Worm (Caenorhabditis elegans) whole organism, L4/young adult: ENCODE measurements around the gene idpc-6.

ENCODE experiments used
- W03F9.2 ChIP-seq: fragments of 150-350 bp; optimal IDR thresholded peaks from 2 replicates; lab custom pipeline; 2014; ENCODE audit warnings: missing biosample characterization, missing genetic modification characterization
- him-1 ChIP-seq: sonication (generic microtip); optimal IDR thresholded peaks from 2 replicates; lab custom pipeline; 2016; ENCODE audit warnings: missing genotype, missing genetic modification reagents, missing genetic modification characterization, missing compliant biosample characterization

- TF ChIP-seq W03F9.2 (tag; lab: Kevin White, UChicago): no peak
- TF ChIP-seq him-1: no peak
Observed at ce11 chrV:9584263-9584662, 35.7 kb upstream of the idpc-6 start.
